Worm (Caenorhabditis elegans): Measurements from ENCODE around the gene ZK105.12.

The ZK105.12 gene

ce11 chrV:7734909-7735308 is 19.0 kb upstream of the ZK105.12 start, which contains the start of gene clic-1 (continued):
- TF ChIP-seq tlf-1 (GFP tag; optimal IDR thresholded peaks at IDR 0.05), result no peak
- TF ChIP-seq efl-1 (GFP tag; optimal IDR thresholded peaks at IDR 0.05), result peak; percentile 82
- TF ChIP-seq ceh-79 (tag; optimal IDR thresholded peaks at IDR 0.05), result no peak
- TF ChIP-seq lin-40 (tag; optimal IDR thresholded peaks at IDR 0.05), result no peak
- no peak for TF ChIP-seq B0019.2 (GFP tag; conservative IDR thresholded peaks at IDR 0.05)
- no peak for TF ChIP-seq nfyb-1 (GFP tag; IDR thresholded peaks at IDR 0.05)
- TF ChIP-seq rec-8 (tag; optimal IDR thresholded peaks at IDR 0.05), result no peak
- no peak for TF ChIP-seq sptf-2 (GFP tag; optimal IDR thresholded peaks at IDR 0.05)
- TF ChIP-seq F55B11.4 (tag; optimal IDR thresholded peaks at IDR 0.05; ENCODE audit: borderline replicate concordance, insufficient read depth), result no peak
- no peak for TF ChIP-seq Y53F4B.3 (GFP tag; IDR thresholded peaks at IDR 0.05)
- TF ChIP-seq dpff-1 (tag; optimal IDR thresholded peaks at IDR 0.05), result no peak
- no peak for TF ChIP-seq nhr-80 (tag; optimal IDR thresholded peaks at IDR 0.05)
- TF ChIP-seq mes-4 (tag; optimal IDR thresholded peaks at IDR 0.05), result no peak
- 0 out of 2 replicates have a peak, but pooled peaks have one; percentile 32 for TF ChIP-seq mcd-1 (GFP tag; IDR thresholded peaks at IDR 0.05)
- TF ChIP-seq F37B4.10 (GFP tag; IDR thresholded peaks at IDR 0.05), result no peak
- peak; percentile 14; the same call in 1 of the 2 replicates for TF ChIP-seq F33H1.4 (GFP tag; IDR thresholded peaks at IDR 0.05)
- TF ChIP-seq ztf-26 (tag; optimal IDR thresholded peaks at IDR 0.05), result no peak
- no peak for TF ChIP-seq lsl-1 (GFP tag; optimal IDR thresholded peaks at IDR 0.05)
- no peak for TF ChIP-seq egl-18 (GFP tag; IDR thresholded peaks at IDR 0.05)
- no peak for TF ChIP-seq madf-6 (GFP tag; IDR thresholded peaks at IDR 0.05)
- TF ChIP-seq hlh-26 (GFP tag; conservative IDR thresholded peaks at IDR 0.05), result no peak
- TF ChIP-seq aptf-2 (GFP tag; conservative IDR thresholded peaks at IDR 0.05), result no peak
- no peak for TF ChIP-seq die-1 (tag; optimal IDR thresholded peaks at IDR 0.05)
- no peak for TF ChIP-seq tbx-9 (tag; optimal IDR thresholded peaks at IDR 0.05; ENCODE audit: borderline replicate concordance)
- TF ChIP-seq ceh-27 (GFP tag; optimal IDR thresholded peaks at IDR 0.05), result peak; percentile 24
- no peak for TF ChIP-seq attf-6 (GFP tag; IDR thresholded peaks at IDR 0.05)
- TF ChIP-seq lag-1 (GFP tag; IDR thresholded peaks at IDR 0.05), result no peak

ce11 chrV:7733240-7733765 is 17.4 kb upstream of the ZK105.12 start:
- TF ChIP-seq attf-3 (GFP tag; conservative IDR thresholded peaks at IDR 0.05), result no peak
- no peak for TF ChIP-seq nhr-27 (tag; optimal IDR thresholded peaks at IDR 0.05)
- no peak for TF ChIP-seq ceh-91 (GFP tag; IDR thresholded peaks at IDR 0.05)
- peak; percentile 31 for TF ChIP-seq F49E8.2 (tag; optimal IDR thresholded peaks at IDR 0.05; ENCODE audit: insufficient read depth)
- TF ChIP-seq ceh-27 (GFP tag; optimal IDR thresholded peaks at IDR 0.05), result no peak
- TF ChIP-seq nfyb-1 (GFP tag; IDR thresholded peaks at IDR 0.05), result peak; percentile 58
- TF ChIP-seq aptf-3 (GFP tag; IDR thresholded peaks at IDR 0.05), result 0 out of 2 replicates have a peak, but pooled peaks have one; percentile 15
- 0 out of 2 replicates have a peak, but pooled peaks have one; percentile 77 for TF ChIP-seq cebp-2 (GFP tag; IDR thresholded peaks at IDR 0.05)
- TF ChIP-seq hsf-1 (GFP tag; IDR thresholded peaks at IDR 0.05), result peak; percentile 67; the same call in 1 of the 2 replicates
- TF ChIP-seq ztf-22 (GFP tag; optimal IDR thresholded peaks at IDR 0.05), result no peak
- TF ChIP-seq mcd-1 (GFP tag; IDR thresholded peaks at IDR 0.05), result 0 out of 2 replicates have a peak, but pooled peaks have one; percentile 12
- TF ChIP-seq pbrm-1 (GFP tag; IDR thresholded peaks at IDR 0.05), result 0 out of 2 replicates have a peak, but pooled peaks have one; percentile 32
- TF ChIP-seq madf-8 (GFP tag; conservative IDR thresholded peaks at IDR 0.05), result no peak; the same call in 1 of the 2 replicates
- TF ChIP-seq ama-1 (optimal IDR thresholded peaks at IDR 0.05), result no peak
- TF ChIP-seq ama-1 (GFP tag; optimal IDR thresholded peaks at IDR 0.05), result peak in 1 of 2 experiments; percentile 43
- TF ChIP-seq F10E7.11 (tag; optimal IDR thresholded peaks at IDR 0.05), result no peak
- no peak for TF ChIP-seq atf-7 (tag; optimal IDR thresholded peaks at IDR 0.05)
- no peak for TF ChIP-seq Y95B8A.8 (GFP tag; IDR thresholded peaks at IDR 0.05)
- peak; percentile 80 for TF ChIP-seq B0336.3 (GFP tag; IDR thresholded peaks at IDR 0.05)
- peak; percentile 60; the same call in 1 of the 2 replicates for TF ChIP-seq ekl-4 (GFP tag; IDR thresholded peaks at IDR 0.05)
- TF ChIP-seq him-1 (tag; optimal IDR thresholded peaks at IDR 0.05), result no peak
- TF ChIP-seq mxl-1 (tag; optimal IDR thresholded peaks at IDR 0.05), result peak; percentile 26
- TF ChIP-seq lin-54 (GFP tag; optimal IDR thresholded peaks at IDR 0.05), result peak; percentile 26
- no peak for TF ChIP-seq nfya-2 (GFP tag; IDR thresholded peaks at IDR 0.05)
- peak; percentile 9 for TF ChIP-seq F52B5.7 (tag; optimal IDR thresholded peaks at IDR 0.05)
- TF ChIP-seq madf-6 (GFP tag; IDR thresholded peaks at IDR 0.05), result peak; percentile 42; the same call in 1 of the 2 replicates

All from whole organism, young adult.